Fruit fly (Drosophila melanogaster) whole organism, embryonic: ENCODE measurements around the gene CG9328.

Source experiments
- Abd-B ChIP-seq: fragments of 200-800 bp; sonication (Bioruptor generic); optimal IDR thresholded peaks from 2 replicates; lab custom pipeline; 2018; ENCODE audit warnings: missing biosample characterization, mild to moderate bottlenecking, missing genetic modification characterization, moderate library complexity
- CG10462 ChIP-seq: fragments of 200-800 bp; sonication (Bioruptor generic); optimal IDR thresholded peaks from 2 replicates; lab custom pipeline; 2016; ENCODE audit warnings: missing biosample characterization, missing genetic modification characterization
- CG12299 ChIP-seq: fragments of 200-800 bp; sonication (Bioruptor generic); optimal IDR thresholded peaks from 2 replicates; lab custom pipeline; 2018; ENCODE audit warnings: missing biosample characterization, mild to moderate bottlenecking, missing genetic modification characterization
- CG12659 ChIP-seq: fragments of 200-800 bp; sonication (Bioruptor generic); optimal IDR thresholded peaks from 3 replicates; lab custom pipeline; 2017; ENCODE audit warnings: mild to moderate bottlenecking, missing biosample characterization, missing genetic modification reagents, missing genetic modification characterization
- CG13894 ChIP-seq: fragments of 200-800 bp; sonication (Bioruptor generic); optimal IDR thresholded peaks from 3 replicates; lab custom pipeline; 2018; ENCODE audit warnings: missing biosample characterization, mild to moderate bottlenecking, missing genetic modification characterization, moderate library complexity
- CG14014 ChIP-seq: fragments of 200-800 bp; sonication (Bioruptor generic); IDR thresholded peaks from 2 replicates; pipeline ENCODE4 v1.3.6; 2022; ENCODE audit warnings: missing biosample characterization, missing genetic modification characterization
- CG14667 ChIP-seq: fragments of 200-800 bp; sonication (Bioruptor generic); IDR thresholded peaks from 2 replicates; pipeline ENCODE4 v1.3.6; 2022; ENCODE audit warnings: missing biosample characterization, missing genetic modification characterization
- CG2712 ChIP-seq: fragments of 200-800 bp; optimal IDR thresholded peaks from 3 replicates; lab custom pipeline; 2019; ENCODE audit warnings: missing biosample characterization, mild to moderate bottlenecking, missing genetic modification characterization, moderate library complexity
- CG30020 ChIP-seq: fragments of 200-800 bp; optimal IDR thresholded peaks from 2 replicates; lab custom pipeline; 2019; ENCODE audit warnings: missing biosample characterization, mild to moderate bottlenecking, missing genetic modification characterization, moderate library complexity
- CG31224 ChIP-seq: fragments of 200-800 bp; sonication (Bioruptor generic); IDR thresholded peaks from 2 replicates; pipeline ENCODE4 v1.3.6; 2022; ENCODE audit warnings: missing biosample characterization, missing genetic modification characterization
- CG3995 ChIP-seq: fragments of 200-800 bp; sonication (Bioruptor generic); optimal IDR thresholded peaks from 3 replicates; lab custom pipeline; 2016; ENCODE audit warnings: missing biosample characterization, missing genetic modification characterization
- CG43689 ChIP-seq: fragments of 200-800 bp; sonication (Bioruptor generic); IDR thresholded peaks from 2 replicates; pipeline ENCODE4 v1.3.6; 2022; ENCODE audit warnings: missing biosample characterization, missing genetic modification characterization
- CG4404 ChIP-seq: fragments of 200-800 bp; sonication (Bioruptor generic); IDR thresholded peaks from 2 replicates; pipeline ENCODE4 v1.3.6; 2022; ENCODE audit warnings: missing biosample characterization, missing genetic modification characterization
- CG6813 ChIP-seq: fragments of 200-800 bp; sonication (Bioruptor generic); optimal IDR thresholded peaks from 2 replicates; lab custom pipeline; 2017; ENCODE audit warnings: missing biosample characterization, missing genetic modification characterization, mild to moderate bottlenecking, moderate library complexity, missing genetic modification reagents
- CG8089 ChIP-seq: fragments of 200-800 bp; sonication (Bioruptor generic); optimal IDR thresholded peaks from 3 replicates; lab custom pipeline; 2016; ENCODE audit warnings: missing biosample characterization, missing genetic modification characterization
- CTCF ChIP-seq: fragments of 200-800 bp; sonication (Bioruptor generic); optimal IDR thresholded peaks from 2 replicates; lab custom pipeline; 2017; ENCODE audit warnings: missing biosample characterization, mild to moderate bottlenecking, missing genetic modification characterization, moderate library complexity
- CkIIα-i1 ChIP-seq: fragments of 200-800 bp; sonication (Bioruptor generic); IDR thresholded peaks from 2 replicates; pipeline ENCODE4 v1.3.6; 2022; ENCODE audit warnings: missing biosample characterization, missing genetic modification characterization
- CrebB ChIP-seq: fragments of 200-800 bp; sonication (Bioruptor generic); optimal IDR thresholded peaks from 3 replicates; lab custom pipeline; 2018; ENCODE audit warnings: missing biosample characterization, mild to moderate bottlenecking, missing genetic modification characterization
- HLH3B ChIP-seq: fragments of 200-800 bp; sonication (Bioruptor generic); IDR thresholded peaks from 2 replicates; pipeline ENCODE4 v1.3.6; 2022; ENCODE audit warnings: missing biosample characterization, missing genetic modification characterization
- Hey ChIP-seq: fragments of 200-800 bp; sonication (Bioruptor generic); optimal IDR thresholded peaks from 3 replicates; lab custom pipeline; 2018; ENCODE audit warnings: missing biosample characterization, mild to moderate bottlenecking, missing genetic modification characterization
- Hr51 ChIP-seq, 2 experiments: fragments of 200-800 bp; sonication (Bioruptor generic); optimal IDR thresholded peaks; 2 replicates in 1 of 2; 3 replicates in 1 of 2; lab custom pipeline; 2016 to 2018; ENCODE audit warnings: missing biosample characterization in 2 of 2, missing genetic modification characterization in 2 of 2, mild to moderate bottlenecking in 1 of 2, moderate library complexity in 1 of 2
- Max ChIP-seq: fragments of 200-800 bp; sonication (Bioruptor generic); optimal IDR thresholded peaks from 2 replicates; lab custom pipeline; 2016; ENCODE audit warnings: missing biosample characterization, mild to moderate bottlenecking, missing genetic modification characterization
- Meics ChIP-seq: fragments of 200-800 bp; sonication (Bioruptor generic); optimal IDR thresholded peaks from 2 replicates; lab custom pipeline; 2017; ENCODE audit warnings: missing biosample characterization, mild to moderate bottlenecking, missing genetic modification characterization
- Neu2 ChIP-seq: fragments of 200-800 bp; sonication (Bioruptor generic); optimal IDR thresholded peaks from 3 replicates; lab custom pipeline; 2016; ENCODE audit warnings: missing biosample characterization, missing genetic modification characterization, borderline replicate concordance
- Nf-YA ChIP-seq: fragments of 200-800 bp; sonication (Bioruptor generic); IDR thresholded peaks from 2 replicates; pipeline ENCODE4 v1.3.6; 2022; ENCODE audit warnings: missing biosample characterization, missing genetic modification characterization
- Oaz ChIP-seq: fragments of 200-800 bp; sonication (Bioruptor generic); IDR thresholded peaks from 2 replicates; pipeline ENCODE4 v1.3.6; 2022; ENCODE audit warnings: missing biosample characterization, missing genetic modification characterization
- PHDP ChIP-seq: fragments of 200-800 bp; sonication (Bioruptor generic); optimal IDR thresholded peaks from 3 replicates; lab custom pipeline; 2018; ENCODE audit warnings: missing biosample characterization, mild to moderate bottlenecking, missing genetic modification characterization, moderate library complexity
- Pdp1 ChIP-seq, 2 experiments: fragments of 200-800 bp; sonication (Bioruptor generic); optimal IDR thresholded peaks; 3 replicates each; lab custom pipeline; 2016; ENCODE audit warnings: missing biosample characterization in 2 of 2, missing genetic modification characterization in 2 of 2, mild to moderate bottlenecking in 1 of 2, moderate library complexity in 1 of 2
- Poxn ChIP-seq: fragments of 200-800 bp; sonication (Bioruptor generic); IDR thresholded peaks from 2 replicates; pipeline ENCODE4 v1.3.6; 2022; ENCODE audit warnings: missing biosample characterization, missing genetic modification characterization
- Sox102F ChIP-seq: fragments of 200-800 bp; sonication (Bioruptor generic); optimal IDR thresholded peaks from 2 replicates; lab custom pipeline; 2018; ENCODE audit warnings: missing biosample characterization, mild to moderate bottlenecking, missing genetic modification characterization, moderate library complexity
- ash1 ChIP-seq: fragments of 200-800 bp; sonication (Bioruptor generic); optimal IDR thresholded peaks from 2 replicates; lab custom pipeline; 2018; ENCODE audit warnings: missing biosample characterization, mild to moderate bottlenecking, missing genetic modification characterization
- ato ChIP-seq: fragments of 200-800 bp; sonication (Bioruptor generic); IDR thresholded peaks from 2 replicates; pipeline ENCODE4 v1.3.6; 2022; ENCODE audit warnings: missing biosample characterization, missing genetic modification characterization; ENCODE audit not compliant: partially characterized antibody
- corto ChIP-seq: fragments of 200-800 bp; sonication (Bioruptor generic); optimal IDR thresholded peaks from 2 replicates; lab custom pipeline; 2016; ENCODE audit warnings: missing biosample characterization, mild to moderate bottlenecking, missing genetic modification characterization, moderate library complexity
- danr ChIP-seq: fragments of 200-800 bp; sonication (Bioruptor generic); IDR thresholded peaks from 2 replicates; pipeline ENCODE4 v1.3.6; 2022; ENCODE audit warnings: missing biosample characterization, missing genetic modification characterization
- dm ChIP-seq: fragments of 200-800 bp; sonication (Bioruptor generic); optimal IDR thresholded peaks from 3 replicates; lab custom pipeline; 2016; ENCODE audit warnings: missing biosample characterization, missing genetic modification characterization
- dysf ChIP-seq: fragments of 200-800 bp; sonication (Bioruptor generic); IDR thresholded peaks from 3 replicates; pipeline ENCODE4 v1.3.6; 2022; ENCODE audit warnings: missing biosample characterization, missing genetic modification characterization
- exex ChIP-seq: fragments of 200-800 bp; sonication (Bioruptor generic); optimal IDR thresholded peaks from 4 replicates; lab custom pipeline; 2018; ENCODE audit warnings: missing biosample characterization, mild to moderate bottlenecking, missing genetic modification characterization, moderate library complexity
- gro ChIP-seq: fragments of 200-800 bp; sonication (Bioruptor generic); optimal IDR thresholded peaks from 2 replicates; lab custom pipeline; 2016; ENCODE audit warnings: missing biosample characterization, missing genetic modification characterization
- ind ChIP-seq: fragments of 200-800 bp; sonication (Bioruptor generic); optimal IDR thresholded peaks from 3 replicates; lab custom pipeline; 2016; ENCODE audit warnings: missing biosample characterization, missing genetic modification characterization
- insv ChIP-seq, 2 experiments: fragments of 200-800 bp; sonication (Bioruptor generic); optimal IDR thresholded peaks; 3 replicates each; lab custom pipeline; 2016 to 2018; ENCODE audit warnings: missing biosample characterization in 2 of 2, missing genetic modification characterization in 2 of 2
- kah ChIP-seq: fragments of 200-800 bp; sonication (Bioruptor generic); optimal IDR thresholded peaks from 2 replicates; lab custom pipeline; 2018; ENCODE audit warnings: missing biosample characterization, mild to moderate bottlenecking, missing genetic modification characterization
- pan ChIP-seq, 4 experiments: fragments of >200 bp in 3 of 4; fragments of 200-800 bp in 1 of 4; sonication (Bioruptor generic) in 1 of 4; optimal IDR thresholded peaks in 3 of 4; IDR thresholded peaks in 1 of 4; 2 replicates each; pipeline versions ENCODE4 v1.3.6 to Lab custom; 2017 to 2022; ENCODE audit warnings: missing biosample characterization in 2 of 4, missing genetic modification characterization in 2 of 4, mixed read lengths in 1 of 4
- pum ChIP-seq: fragments of 200-800 bp; sonication (Bioruptor generic); optimal IDR thresholded peaks from 2 replicates; lab custom pipeline; 2016; ENCODE audit warnings: missing biosample characterization, missing genetic modification characterization
- salm ChIP-seq: fragments of 200-800 bp; sonication (Bioruptor generic); optimal IDR thresholded peaks from 2 replicates; lab custom pipeline; 2018; ENCODE audit warnings: missing biosample characterization, mild to moderate bottlenecking, missing genetic modification characterization
- shn ChIP-seq: fragments of 200-800 bp; sonication (Bioruptor generic); optimal IDR thresholded peaks from 3 replicates; lab custom pipeline; 2016; ENCODE audit warnings: missing biosample characterization, missing genetic modification characterization
- sug ChIP-seq: fragments of 200-800 bp; optimal IDR thresholded peaks from 2 replicates; lab custom pipeline; 2019; ENCODE audit warnings: missing biosample characterization, mild to moderate bottlenecking, missing genetic modification characterization, moderate library complexity
- tin ChIP-seq: fragments of 200-800 bp; sonication (Bioruptor generic); optimal IDR thresholded peaks from 3 replicates; lab custom pipeline; 2016; ENCODE audit warnings: missing biosample characterization, missing genetic modification characterization
- tio ChIP-seq: fragments of 200-800 bp; sonication (Bioruptor generic); optimal IDR thresholded peaks from 2 replicates; lab custom pipeline; 2017; ENCODE audit warnings: missing biosample characterization, missing genetic modification characterization, inconsistent platforms
- wor ChIP-seq: fragments of 200-800 bp; sonication (Bioruptor generic); IDR thresholded peaks from 2 replicates; pipeline ENCODE4 v1.3.6; 2022; ENCODE audit warnings: missing biosample characterization, missing genetic modification characterization

Gene CG9328

dm6 chr2L:20758847-20759465, 38.6 kb upstream of the CG9328 start (continued):
- TF ChIP-seq tin (GFP tag; lab: Kevin White, UChicago) (peak; percentile 67), Max (GFP tag; lab: Kevin White, UChicago) (peak; percentile 49), insv (GFP tag; optimal IDR thresholded peaks at IDR 0.05; lab: Kevin White, UChicago) (no peak), CG8089 (GFP tag; lab: Kevin White, UChicago) (no peak), CG10462 (GFP tag; lab: Kevin White, UChicago) (no peak), CG3995 (GFP tag; lab: Kevin White, UChicago) (no peak), Sox102F (peak; percentile 55), ash1 (GFP tag; lab: Kevin White, UChicago) (no peak), gro (GFP tag; lab: Kevin White, UChicago) (peak; percentile 43), CG2712 (tag; lab: Kevin White, UChicago) (peak; percentile 82), wor (GFP tag; lab: Robert Waterston, UW) (no peak), shn (GFP tag; lab: Kevin White, UChicago) (peak; percentile 33), CG12299 (peak; percentile 50), pan (optimal IDR thresholded peaks at IDR 0.05; lab: Kevin White, UChicago) (no peak), pan (GFP tag; optimal IDR thresholded peaks at IDR 0.05 in 1 of 2, IDR thresholded peaks at IDR 0.05 in 1 of 2) (peak in 1 of 2 experiments; percentile 74), CTCF (GFP tag; lab: Kevin White, UChicago) (no peak), CG14667 (GFP tag; lab: Robert Waterston, UW) (peak; percentile 38; the same call in 1 of the 2 replicates), kah (peak; percentile 49), corto (peak; percentile 37), Neu2 (peak; percentile 10), HLH3B (peak; percentile 55; the same call in 1 of the 2 replicates), salm (tag; lab: Kevin White, UChicago) (no peak), CG14014 (GFP tag; lab: Robert Waterston, UW) (peak; percentile 84), CkIIα-i1 (no peak), CG43689 (GFP tag; lab: Robert Waterston, UW) (peak; percentile 54; the same call in 1 of the 2 replicates), danr (peak; percentile 47; the same call in 1 of the 2 replicates), Oaz (peak; percentile 70), dm (GFP tag; lab: Kevin White, UChicago) (no peak), pum (peak; percentile 42), ind (peak; percentile 68), CG4404 (GFP tag; lab: Robert Waterston, UW) (peak; percentile 64), Hr51 (GFP tag; optimal IDR thresholded peaks at IDR 0.05; lab: Kevin White, UChicago) (peak; percentile 41 to 60), Hey (tag; lab: Kevin White, UChicago) (no peak), tio (peak; percentile 57), Nf-YA (GFP tag; lab: Robert Waterston, UW) (no peak), sug (tag; lab: Kevin White, UChicago) (peak; percentile 34), CG12659 (peak; percentile 64), CG30020 (tag; lab: Kevin White, UChicago) (no peak), CrebB (tag; lab: Kevin White, UChicago) (no peak), Meics (GFP tag; lab: Kevin White, UChicago) (peak; percentile 88), exex (tag; lab: Kevin White, UChicago) (peak; percentile 3), CG13894 (peak; percentile 71), CG31224 (peak; percentile 64; the same call in 1 of the 2 replicates), ato (GFP tag; lab: Robert Waterston, UW) (no peak), Poxn (GFP tag; lab: Robert Waterston, UW) (peak; percentile 54; the same call in 1 of the 2 replicates), dysf (peak; percentile 89), Abd-B (GFP tag; lab: Kevin White, UChicago) (peak; percentile 55), CG6813 (peak; percentile 74), Pdp1 (GFP tag; optimal IDR thresholded peaks at IDR 0.05; lab: Kevin White, UChicago) (peak in 1 of 2 experiments; percentile 56), PHDP (tag; lab: Kevin White, UChicago) (peak; percentile 63)
